Worm (Caenorhabditis elegans) whole organism, L4/young adult: ENCODE data around the gene cpna-2.

Source experiments
- W03F9.2 ChIP-seq: fragments of 150-350 bp; optimal IDR thresholded peaks from 2 replicates; lab custom pipeline; 2014; ENCODE audit warnings: missing biosample characterization, missing genetic modification characterization
- dao-5 ChIP-seq: sonication (generic microtip); optimal IDR thresholded peaks from 2 replicates; lab custom pipeline; 2016; ENCODE audit warnings: missing genotype, missing genetic modification characterization, moderate library complexity, missing compliant biosample characterization
- him-1 ChIP-seq: sonication (generic microtip); optimal IDR thresholded peaks from 2 replicates; lab custom pipeline; 2016; ENCODE audit warnings: missing genotype, missing genetic modification reagents, missing genetic modification characterization, missing compliant biosample characterization

DNA sequence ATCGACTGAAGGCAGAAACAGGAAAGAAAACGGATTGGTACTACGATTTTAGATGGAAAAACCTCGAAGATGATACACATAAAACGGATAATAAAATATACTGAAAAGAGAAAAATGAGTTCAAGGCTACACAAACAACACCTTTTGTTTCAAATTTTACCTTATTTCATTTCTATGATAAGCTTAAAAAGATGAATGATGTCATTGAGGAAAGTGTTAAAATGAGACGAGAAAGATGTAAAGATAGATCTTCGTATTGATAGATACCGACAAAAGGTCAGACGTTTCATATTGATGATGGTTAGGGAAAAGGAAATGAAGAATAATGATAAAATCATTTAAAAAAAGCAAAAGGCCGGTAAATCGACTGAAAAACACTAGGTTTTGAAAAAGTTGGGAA lies 64.9 kb downstream of the cpna-2 start:
- TF ChIP-seq him-1 (tag; lab: Kevin White, UChicago) (no peak), dao-5 (tag; lab: Kevin White, UChicago) (no peak), W03F9.2 (no peak)
